Fruit fly (Drosophila melanogaster) whole organism, wandering third instar larva: ENCODE results near the gene CG15408.

ENCODE experiments used
- Dfd ChIP-seq: fragments of >200 bp; optimal IDR thresholded peaks from 2 replicates; lab custom pipeline; 2017; ENCODE audit warnings: missing biosample characterization, missing genetic modification characterization
- Hnf4 ChIP-seq: fragments of 200-800 bp; sonication (Bioruptor generic); optimal IDR thresholded peaks from 2 replicates; lab custom pipeline; 2016; ENCODE audit warnings: missing biosample characterization, mild to moderate bottlenecking, missing genetic modification characterization

DNA sequence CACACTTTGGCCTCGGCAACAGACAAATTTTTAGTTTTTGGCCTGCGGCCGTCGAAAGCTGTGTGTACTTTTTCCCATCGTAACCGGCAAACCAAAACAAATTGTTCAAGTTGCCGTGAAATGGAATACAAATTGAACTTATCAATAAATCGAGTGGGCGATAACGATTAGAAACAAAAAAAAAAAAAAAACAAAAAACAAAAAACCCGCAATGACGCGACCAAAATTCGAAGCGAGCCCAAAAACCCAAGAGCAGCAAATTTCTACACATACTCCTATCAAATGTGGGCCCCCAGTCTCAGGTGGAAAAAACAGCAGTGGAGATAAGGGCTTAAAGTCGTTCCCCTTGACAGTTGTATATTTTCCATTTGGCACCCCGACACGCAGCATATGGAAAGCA lies 25.4 kb upstream of the CG15408 start:
- TF ChIP-seq Hnf4 = no peak
- no peak for TF ChIP-seq Dfd (GFP tag; lab: Kevin White, UChicago)
